Fruit fly (Drosophila melanogaster): ENCODE measurements around the gene CG14720.
A peak's percentile ranks its signal among the peaks of the same experiment; 100 is the strongest.

The CG14720 gene

dm6 chr3R:11688055-11688454 is 23.4 kb upstream of the CG14720 start, which contains the start of gene CG6834:
Gene CG6834 (minus strand): TSS chr3R:11688133.
- no peak for TF ChIP-seq CTCF (optimal IDR thresholded peaks at IDR 0.05)
- no peak for TF ChIP-seq CG8478 (optimal IDR thresholded peaks at IDR 0.05)

dm6 chr3R:11689900-11690299 is 21.6 kb upstream of the CG14720 start, which contains the start of gene CG6908:
Gene CG6908 (minus strand): TSS chr3R:11690051.
- TF ChIP-seq CG8478 (optimal IDR thresholded peaks at IDR 0.05) (no peak), CTCF (optimal IDR thresholded peaks at IDR 0.05) (no peak)

- TF ChIP-seq CTCF (optimal IDR thresholded peaks at IDR 0.05) (no peak), CG8478 (optimal IDR thresholded peaks at IDR 0.05) (no peak)
Observed at dm6 chr3R:11690857-11691471, 20.5 kb upstream of the CG14720 start.

dm6 chr3R:11691747-11692146 is 19.7 kb upstream of the CG14720 start, which contains the start of gene CG18765:
Gene CG18765 (minus strand): TSS chr3R:11691799.
- no peak for TF ChIP-seq CTCF (optimal IDR thresholded peaks at IDR 0.05)
- no peak for TF ChIP-seq CG8478 (optimal IDR thresholded peaks at IDR 0.05)

DNA sequence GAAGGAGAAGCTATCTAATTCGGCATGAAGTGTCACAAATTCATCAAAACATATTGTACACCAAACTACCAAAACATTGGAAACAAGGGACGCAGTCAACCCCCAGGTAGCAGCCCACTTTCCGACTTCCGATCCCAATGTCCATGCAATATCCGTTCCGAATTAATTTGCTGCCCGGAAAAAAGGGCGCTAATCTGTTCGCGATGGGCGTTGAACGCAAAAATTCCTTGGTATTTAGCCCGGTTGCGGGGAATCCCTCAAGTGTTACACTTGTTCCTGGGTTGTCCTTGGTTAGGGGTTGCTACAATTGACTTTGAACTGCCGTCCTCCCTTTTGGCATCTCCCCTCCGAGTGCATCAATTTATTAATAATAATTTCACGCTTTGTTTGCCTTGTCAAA is 19.0 kb upstream of the CG14720 start:
- no peak for TF ChIP-seq CTCF (optimal IDR thresholded peaks at IDR 0.05)
- TF ChIP-seq CG8478 (optimal IDR thresholded peaks at IDR 0.05), result no peak

DNA sequence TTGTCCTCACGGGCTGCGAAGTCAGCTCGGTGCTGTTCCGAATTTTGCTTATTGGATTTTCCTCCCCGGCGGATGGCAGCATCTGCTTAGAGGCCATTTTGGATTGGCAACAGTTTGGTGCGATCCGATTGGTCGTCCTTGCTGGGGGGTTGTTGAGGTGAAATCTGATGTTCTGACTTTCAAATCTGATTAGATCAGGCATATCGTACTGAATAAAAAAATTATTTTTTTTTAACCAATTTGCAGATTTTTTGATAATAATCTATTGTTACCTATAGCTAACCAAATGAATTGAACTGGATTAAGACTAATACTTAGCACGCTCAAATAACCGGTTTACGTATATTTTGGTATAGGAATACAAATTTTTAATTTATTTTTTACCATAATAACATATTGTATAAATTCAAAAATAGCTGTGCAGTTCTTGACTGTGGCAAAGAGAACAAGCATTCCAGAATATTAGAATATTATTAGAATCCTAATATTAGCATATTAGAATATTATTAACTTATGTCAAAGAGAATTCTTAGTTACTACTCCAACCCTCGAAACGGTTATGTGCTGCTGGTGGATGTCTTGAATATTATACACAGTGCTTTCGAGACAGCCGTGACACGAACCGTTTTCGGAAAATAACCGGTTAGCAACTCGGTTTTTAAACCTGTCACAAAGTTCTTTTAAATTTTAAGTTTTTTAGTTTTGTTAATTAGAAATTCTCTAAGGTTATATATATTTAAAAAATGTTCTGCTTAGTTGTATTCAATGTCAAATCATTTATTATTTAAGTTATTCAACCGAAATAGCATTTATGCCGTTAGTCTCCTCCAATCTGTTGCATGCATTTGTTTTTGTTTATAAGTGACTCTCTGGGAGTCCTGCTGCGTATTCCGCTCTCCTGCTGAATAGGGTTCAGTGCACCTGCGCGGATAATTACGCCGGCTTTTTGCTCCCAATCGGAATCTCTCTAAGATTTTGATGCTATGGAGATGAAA is 16.9 kb upstream of the CG14720 start, which contains the start of gene Fer3:
Gene Fer3 (minus strand): TSS at position 1 of the 995 bp plus-strand sequence.
- TF ChIP-seq CG8478 (optimal IDR thresholded peaks at IDR 0.05), result no peak
- TF ChIP-seq CTCF (optimal IDR thresholded peaks at IDR 0.05), result peak in 1 of 2 experiments; percentile 66

dm6 chr3R:11696209-11696608 is 15.3 kb upstream of the CG14720 start, which contains the start of gene CG14717:
Gene CG14717 (plus strand): TSS chr3R:11696509.
- TF ChIP-seq CTCF (optimal IDR thresholded peaks at IDR 0.05) (no peak), CG8478 (optimal IDR thresholded peaks at IDR 0.05) (no peak)

DNA sequence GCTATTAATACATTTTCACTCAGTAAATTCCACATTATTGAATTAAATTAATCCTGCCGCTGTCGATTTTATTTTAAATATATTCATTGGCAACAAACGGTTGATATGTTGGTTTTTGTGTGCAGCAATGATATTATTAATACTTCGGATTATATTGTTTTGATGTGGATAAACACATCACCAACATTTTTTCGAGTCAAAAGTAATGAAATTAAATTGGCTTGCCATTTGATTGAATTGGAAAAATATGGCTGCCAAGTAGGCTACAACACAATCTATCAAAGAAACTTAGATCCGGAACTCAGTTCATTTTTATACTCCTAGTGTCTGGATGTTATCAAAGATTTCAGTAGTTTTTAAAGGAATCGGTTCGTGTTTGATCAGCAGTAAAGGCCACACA is 11.2 kb upstream of the CG14720 start, which contains the start of gene CG14718:
Gene CG14718 (plus strand): TSS at position 301 of the 400 bp plus-strand sequence.
- no peak for TF ChIP-seq CTCF (optimal IDR thresholded peaks at IDR 0.05)
- TF ChIP-seq CG8478 (optimal IDR thresholded peaks at IDR 0.05), result no peak

dm6 chr3R:11703730-11704129 is 7.7 kb upstream of the CG14720 start, which contains the start of gene I-t:
Gene I-t (plus strand): TSS chr3R:11704030.
- TF ChIP-seq CTCF (optimal IDR thresholded peaks at IDR 0.05), result no peak
- no peak for TF ChIP-seq CG8478 (optimal IDR thresholded peaks at IDR 0.05)

- no peak for TF ChIP-seq CTCF (optimal IDR thresholded peaks at IDR 0.05)
- no peak for TF ChIP-seq CG8478 (optimal IDR thresholded peaks at IDR 0.05)
Observed at dm6 chr3R:11721593-11721992, 10.1 kb downstream of the CG14720 start, which contains the start of gene CG12594. Gene CG12594 (plus strand): TSS chr3R:11721734.

DNA sequence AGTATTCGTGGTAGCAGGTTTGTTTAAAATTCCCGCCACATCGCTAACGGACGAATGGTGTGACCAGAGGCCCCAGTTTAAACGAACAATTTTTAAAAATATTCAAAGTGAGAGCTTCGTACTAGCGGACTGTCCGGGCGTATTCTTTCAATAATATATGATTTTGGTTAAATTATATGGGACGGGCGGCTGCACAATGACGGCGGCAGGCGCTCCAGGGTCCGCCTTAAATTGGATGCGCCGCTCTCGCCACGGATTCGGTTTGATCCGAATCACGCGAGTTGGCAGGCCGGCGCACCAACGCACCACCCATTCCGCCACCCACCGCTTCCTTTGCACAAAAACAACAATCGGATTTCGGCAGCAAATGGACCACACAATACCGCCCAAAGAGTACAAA is 23.9 kb downstream of the CG14720 start, which contains the start of gene CG14721:
Gene CG14721 (plus strand): TSS at position 111 of the 400 bp plus-strand sequence.
- no peak for TF ChIP-seq CG8478 (optimal IDR thresholded peaks at IDR 0.05)
- no peak for TF ChIP-seq CTCF (optimal IDR thresholded peaks at IDR 0.05)

- TF ChIP-seq CG8478 (optimal IDR thresholded peaks at IDR 0.05) (no peak), CTCF (optimal IDR thresholded peaks at IDR 0.05) (no peak)
Observed at dm6 chr3R:11741730-11742203, 30.3 kb downstream of the CG14720 start, which contains the start of the genes Blm and CG14722. Gene Blm (minus strand): TSS chr3R:11741783. Gene CG14722 (plus strand): TSS chr3R:11741890.

DNA sequence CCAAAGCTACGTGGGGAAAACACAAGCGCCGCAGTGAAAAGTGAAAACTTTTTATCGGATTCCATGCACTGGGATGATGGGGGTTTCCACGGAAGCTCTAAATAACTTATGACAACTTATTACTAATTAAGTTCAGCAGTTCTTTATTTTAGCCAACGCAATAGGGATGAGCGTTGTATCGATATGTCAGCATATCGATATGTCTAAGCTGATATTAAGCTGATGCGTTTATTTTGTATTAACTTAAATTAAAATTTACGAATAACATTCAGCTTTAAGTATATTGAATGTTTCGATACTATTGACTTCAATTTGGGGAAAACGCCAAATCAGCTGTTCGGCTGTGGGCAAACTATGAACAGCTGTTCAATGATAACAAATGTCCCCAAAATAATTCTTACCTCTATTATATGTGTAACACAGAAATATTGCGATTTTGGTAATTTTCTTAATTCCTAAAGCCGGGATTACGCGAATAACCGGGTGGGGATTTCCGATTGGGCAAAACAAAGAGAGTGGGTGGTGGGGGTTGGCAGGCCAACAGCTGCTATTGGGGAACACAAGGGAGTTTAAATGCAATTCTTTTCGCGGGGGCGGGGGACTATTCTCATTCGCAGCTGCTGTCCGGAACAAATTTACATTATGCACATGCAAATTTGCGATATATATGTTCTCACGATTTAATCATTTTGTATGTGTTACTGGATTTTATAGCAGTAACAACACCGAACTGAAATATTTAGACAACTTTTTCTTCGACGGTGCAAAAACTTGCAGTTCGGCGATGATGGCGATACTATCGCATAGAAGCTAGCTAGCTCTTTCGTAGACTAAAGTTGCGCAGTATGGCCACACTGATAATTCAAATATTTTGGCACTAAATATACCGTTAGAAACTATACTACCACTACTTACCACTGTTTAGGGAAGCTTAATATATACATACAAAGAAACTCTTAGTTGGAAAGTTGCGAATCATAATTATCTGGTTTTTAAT is 38.1 kb downstream of the CG14720 start, which contains the start of gene CG6923:
Gene CG6923 (minus strand): TSS at position 733 of the 997 bp plus-strand sequence.
- no peak for TF ChIP-seq CTCF (optimal IDR thresholded peaks at IDR 0.05)
- TF ChIP-seq CG8478 (optimal IDR thresholded peaks at IDR 0.05), result no peak

- no peak for TF ChIP-seq CTCF (optimal IDR thresholded peaks at IDR 0.05)
- TF ChIP-seq CG8478 (optimal IDR thresholded peaks at IDR 0.05), result no peak
Observed at dm6 chr3R:11750294-11750432, 38.7 kb downstream of the CG14720 start, which contains the start of gene CG43062. Gene CG43062 (plus strand): TSS chr3R:11750333.
